Worm (Caenorhabditis elegans) whole organism, L1 larva: ENCODE measurements around the gene C15H11.13.

Experiments
- F16B12.6 ChIP-seq: fragments of 150-350 bp; optimal IDR thresholded peaks from 2 replicates; lab custom pipeline; 2014; ENCODE audit warnings: missing biosample characterization, missing genetic modification characterization
- aha-1 ChIP-seq: fragments of 150-350 bp; optimal IDR thresholded peaks from 2 replicates; lab custom pipeline; 2014; ENCODE audit warnings: missing biosample characterization, missing genetic modification characterization
- aly-2 ChIP-seq: fragments of 150-350 bp; optimal IDR thresholded peaks from 2 replicates; lab custom pipeline; 2014; ENCODE audit warnings: missing biosample characterization, missing genetic modification characterization
- ama-1 ChIP-seq: fragments of 150-350 bp; optimal IDR thresholded peaks from 2 replicates; lab custom pipeline; 2014
- blmp-1 ChIP-seq: fragments of 150-350 bp; optimal IDR thresholded peaks from 2 replicates; lab custom pipeline; 2014; ENCODE audit warnings: missing biosample characterization, missing genetic modification characterization
- ceh-8 ChIP-seq: fragments of 200-800 bp; sonication (Bioruptor generic); optimal IDR thresholded peaks from 2 replicates; lab custom pipeline; 2018; ENCODE audit warnings: mild to moderate bottlenecking, missing genetic modification characterization, moderate library complexity, missing compliant biosample characterization
- ceh-82 ChIP-seq, 3 experiments: fragments of 150-350 bp in 1 of 3; sonication (generic microtip) in 2 of 3; optimal IDR thresholded peaks; 2 replicates each; lab custom pipeline; 2014 to 2017; ENCODE audit warnings: missing biosample characterization in 3 of 3, missing genetic modification characterization in 3 of 3
- ceh-90 ChIP-seq: sonication (generic microtip); optimal IDR thresholded peaks from 2 replicates; lab custom pipeline; 2016; ENCODE audit warnings: missing genetic modification characterization, missing compliant biosample characterization
- dsc-1 ChIP-seq: sonication (generic microtip); optimal IDR thresholded peaks from 2 replicates; lab custom pipeline; 2016; ENCODE audit warnings: mild to moderate bottlenecking, missing genetic modification characterization, missing compliant biosample characterization
- efl-3 ChIP-seq: fragments of 200-800 bp; sonication (Bioruptor generic); optimal IDR thresholded peaks from 2 replicates; lab custom pipeline; 2018; ENCODE audit warnings: mild to moderate bottlenecking, missing genetic modification characterization, missing compliant biosample characterization
- egl-27 ChIP-seq, 2 experiments: fragments of 150-350 bp in 1 of 2; sonication (generic microtip); optimal IDR thresholded peaks; 3 replicates each; lab custom pipeline; 2017 to 2018; ENCODE audit warnings: missing biosample characterization in 2 of 2, missing genetic modification characterization in 2 of 2, missing genetic modification reagents in 2 of 2
- fkh-4 ChIP-seq: sonication (generic microtip); optimal IDR thresholded peaks from 2 replicates; lab custom pipeline; 2016; ENCODE audit warnings: missing compliant biosample characterization, missing genetic modification characterization, borderline replicate concordance
- fos-1 ChIP-seq: fragments of 150-350 bp; optimal IDR thresholded peaks from 2 replicates; lab custom pipeline; 2014; ENCODE audit warnings: missing biosample characterization, missing genetic modification characterization
- grh-1 ChIP-seq: fragments of 200-800 bp; sonication (Bioruptor generic); IDR thresholded peaks from 2 replicates; pipeline ENCODE4 v1.3.6; 2022; ENCODE audit warnings: missing genetic modification reagents, missing genetic modification characterization, missing compliant biosample characterization
- hlh-17 ChIP-seq: fragments of 200-800 bp; sonication (Bioruptor generic); optimal IDR thresholded peaks from 2 replicates; lab custom pipeline; 2018; ENCODE audit warnings: missing genetic modification characterization, mild to moderate bottlenecking, missing compliant biosample characterization, moderate library complexity, borderline replicate concordance
- hpl-2 ChIP-seq: fragments of 150-350 bp; optimal IDR thresholded peaks from 2 replicates; lab custom pipeline; 2014; ENCODE audit warnings: missing biosample characterization, missing genetic modification reagents, missing genetic modification characterization
- irx-1 ChIP-seq: sonication (generic microtip); optimal IDR thresholded peaks from 2 replicates; lab custom pipeline; 2016; ENCODE audit warnings: missing genetic modification characterization, missing compliant biosample characterization
- jun-1 ChIP-seq: fragments of 150-350 bp; optimal IDR thresholded peaks from 2 replicates; lab custom pipeline; 2014; ENCODE audit warnings: missing biosample characterization, missing genetic modification reagents, missing genetic modification characterization
- lin-14 ChIP-seq: fragments of 200-800 bp; sonication (Bioruptor generic); optimal IDR thresholded peaks from 2 replicates; lab custom pipeline; 2018; ENCODE audit warnings: mild to moderate bottlenecking, missing genetic modification characterization, moderate library complexity, missing compliant biosample characterization
- lin-39 ChIP-seq: fragments of 150-350 bp; optimal IDR thresholded peaks from 2 replicates; lab custom pipeline; 2014; ENCODE audit warnings: missing biosample characterization, missing genetic modification reagents, missing genetic modification characterization
- lir-3 ChIP-seq: sonication (generic microtip); optimal IDR thresholded peaks from 2 replicates; lab custom pipeline; 2016; ENCODE audit warnings: mild to moderate bottlenecking, missing genetic modification characterization, moderate library complexity, missing compliant biosample characterization; ENCODE audit not compliant: poor library complexity
- lsy-2 ChIP-seq, 2 experiments: fragments of 150-350 bp; optimal IDR thresholded peaks; 2 replicates each; lab custom pipeline; 2014; ENCODE audit warnings: missing biosample characterization in 2 of 2, missing genetic modification characterization in 2 of 2
- mab-9 ChIP-seq: fragments of 200-800 bp; sonication (Bioruptor generic); IDR thresholded peaks from 2 replicates; pipeline ENCODE4 v1.3.6; 2022; ENCODE audit warnings: missing genetic modification reagents, missing genetic modification characterization, missing compliant biosample characterization
- mef-2 ChIP-seq: fragments of 150-350 bp; optimal IDR thresholded peaks from 2 replicates; lab custom pipeline; 2014; ENCODE audit warnings: missing biosample characterization, missing genetic modification characterization
- mep-1 ChIP-seq: fragments of 150-350 bp; optimal IDR thresholded peaks from 2 replicates; lab custom pipeline; 2014; ENCODE audit warnings: missing biosample characterization, missing genetic modification characterization
- nhr-19 ChIP-seq: fragments of 200-800 bp; sonication (Bioruptor generic); conservative IDR thresholded peaks from 2 replicates; pipeline ENCODE4 v1.3.6; 2022; ENCODE audit warnings: missing genetic modification characterization, missing compliant biosample characterization
- nhr-20 ChIP-seq: sonication (generic microtip); optimal IDR thresholded peaks from 2 replicates; lab custom pipeline; 2016; ENCODE audit warnings: mild to moderate bottlenecking, missing genetic modification characterization, missing compliant biosample characterization
- nhr-237 ChIP-seq: fragments of 150-350 bp; optimal IDR thresholded peaks from 2 replicates; lab custom pipeline; 2014; ENCODE audit warnings: missing biosample characterization, missing genetic modification characterization
- nhr-71 ChIP-seq: sonication (generic microtip); optimal IDR thresholded peaks from 2 replicates; lab custom pipeline; 2016; ENCODE audit warnings: mild to moderate bottlenecking, missing genetic modification characterization, moderate library complexity, missing compliant biosample characterization
- nhr-76 ChIP-seq: sonication (generic microtip); optimal IDR thresholded peaks from 2 replicates; lab custom pipeline; 2017; ENCODE audit warnings: missing biosample characterization, missing genetic modification characterization
- nhr-85 ChIP-seq: sonication (generic microtip); peaks from one replicate; lab custom pipeline; 2016; ENCODE audit warnings: missing genetic modification characterization, inconsistent platforms, missing compliant biosample characterization
- nhr-90 ChIP-seq: sonication (generic microtip); optimal IDR thresholded peaks from 2 replicates; lab custom pipeline; 2016; ENCODE audit warnings: mild to moderate bottlenecking, missing genetic modification characterization, missing compliant biosample characterization; ENCODE audit not compliant: poor library complexity
- pax-3 ChIP-seq: fragments of 200-800 bp; sonication (Bioruptor generic); optimal IDR thresholded peaks from 2 replicates; lab custom pipeline; 2018; ENCODE audit warnings: mild to moderate bottlenecking, missing genetic modification characterization, moderate library complexity, missing compliant biosample characterization
- pqm-1 ChIP-seq: sonication (generic microtip); optimal IDR thresholded peaks from 3 replicates; lab custom pipeline; 2017; ENCODE audit warnings: missing biosample characterization, missing genetic modification characterization
- rnt-1 ChIP-seq: sonication (generic microtip); optimal IDR thresholded peaks from 2 replicates; lab custom pipeline; 2016; ENCODE audit warnings: mild to moderate bottlenecking, missing genetic modification characterization, moderate library complexity, missing compliant biosample characterization
- skn-1 ChIP-seq: fragments of 150-350 bp; optimal IDR thresholded peaks from 2 replicates; lab custom pipeline; 2014; ENCODE audit warnings: missing biosample characterization, missing genetic modification characterization
- unc-62 ChIP-seq: fragments of 150-350 bp; optimal IDR thresholded peaks from 2 replicates; lab custom pipeline; 2014; ENCODE audit warnings: missing biosample characterization, missing genetic modification reagents, missing genetic modification characterization
- unc-86 ChIP-seq: sonication (generic microtip); optimal IDR thresholded peaks from 2 replicates; lab custom pipeline; 2016; ENCODE audit warnings: missing genetic modification characterization, missing compliant biosample characterization
- unc-98 ChIP-seq: fragments of 200-800 bp; sonication (Bioruptor generic); IDR thresholded peaks from 2 replicates; pipeline ENCODE4 v1.3.6; 2022; ENCODE audit warnings: missing genetic modification characterization, missing compliant biosample characterization
- zag-1 ChIP-seq: fragments of 150-350 bp; optimal IDR thresholded peaks from 2 replicates; lab custom pipeline; 2014; ENCODE audit warnings: missing biosample characterization, missing genetic modification characterization
- zip-4 ChIP-seq: fragments of 200-800 bp; sonication (Bioruptor generic); optimal IDR thresholded peaks from 2 replicates; lab custom pipeline; 2018; ENCODE audit warnings: mild to moderate bottlenecking, missing genetic modification characterization, moderate library complexity, missing compliant biosample characterization

C15H11.13 gene

DNA sequence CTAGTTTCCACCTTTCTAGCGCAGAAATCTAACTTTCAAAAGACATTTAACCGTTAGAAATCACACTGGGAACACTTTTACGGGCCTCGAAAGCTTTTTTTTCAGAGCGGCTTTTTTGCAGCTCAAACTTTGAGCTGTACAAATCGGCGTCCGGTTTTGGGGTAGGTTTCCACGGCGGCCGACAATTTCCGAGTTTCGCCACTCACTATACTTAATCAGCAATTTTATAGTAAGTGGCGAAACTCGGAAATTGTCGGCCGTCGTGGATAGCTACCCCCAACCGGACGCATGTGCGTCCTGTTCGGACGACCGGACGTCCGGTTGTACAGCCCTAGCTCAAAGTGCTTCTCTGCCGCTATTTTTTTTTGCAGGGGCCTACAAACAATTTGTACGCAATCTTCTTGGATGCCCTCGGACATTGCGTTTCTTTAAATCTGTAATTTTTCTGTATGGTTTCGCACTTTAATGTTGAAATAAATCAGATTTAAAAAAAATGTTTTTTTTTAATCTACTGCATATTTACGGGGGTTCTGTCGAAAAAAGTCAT lies 1.4 kb downstream of the C15H11.13 start:
- TF ChIP-seq jun-1 (tag; lab: Kevin White, UChicago) (no peak), hlh-17 (GFP tag; lab: Kevin White, UChicago) (no peak), unc-62 (no peak), fos-1 (tag; lab: Kevin White, UChicago) (no peak), ama-1 (no peak), rnt-1 (tag; lab: Kevin White, UChicago) (no peak), skn-1 (tag; lab: Kevin White, UChicago) (no peak), hpl-2 (GFP tag; lab: Kevin White, UChicago) (no peak), F16B12.6 (tag; lab: Kevin White, UChicago) (no peak), mef-2 (tag; lab: Kevin White, UChicago) (no peak), irx-1 (no peak), aha-1 (tag; lab: Kevin White, UChicago) (no peak), nhr-237 (no peak), lir-3 (tag; lab: Kevin White, UChicago) (no peak), efl-3 (GFP tag; lab: Kevin White, UChicago) (no peak), zip-4 (no peak), zag-1 (tag; lab: Kevin White, UChicago) (no peak), mab-9 (GFP tag; lab: Robert Waterston, UW) (no peak), aly-2 (no peak)

DNA sequence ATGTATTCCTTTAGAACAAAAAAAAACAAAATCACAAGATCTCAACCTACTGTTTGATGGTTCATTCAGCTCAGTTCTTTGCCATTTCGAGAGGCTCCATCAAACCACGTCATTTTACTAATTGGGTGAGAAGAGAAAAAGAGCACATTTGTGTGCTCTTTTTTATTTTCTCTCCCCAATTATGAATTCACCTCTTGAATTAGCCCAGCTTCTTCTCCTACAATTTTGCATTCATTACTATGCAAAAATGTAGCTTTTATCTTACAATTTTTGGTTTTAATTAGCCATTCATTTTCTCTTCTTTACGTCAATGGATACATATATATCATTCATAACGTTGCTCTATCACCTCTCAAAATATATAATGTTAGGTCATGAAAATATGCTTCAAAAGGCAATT lies 10.8 kb downstream of the C15H11.13 start:
- TF ChIP-seq F16B12.6 (tag; lab: Kevin White, UChicago), result no peak
- TF ChIP-seq lin-14 (GFP tag; lab: Kevin White, UChicago), result peak; percentile 48
- no peak for TF ChIP-seq nhr-20
- TF ChIP-seq nhr-90 (tag; lab: Kevin White, UChicago), result no peak
- TF ChIP-seq efl-3 (GFP tag; lab: Kevin White, UChicago), result no peak
- no peak for TF ChIP-seq mep-1 (tag; lab: Kevin White, UChicago)
- TF ChIP-seq aha-1 (tag; lab: Kevin White, UChicago), result no peak
- no peak for TF ChIP-seq unc-98 (GFP tag; lab: Robert Waterston, UW)
- no peak for TF ChIP-seq blmp-1
- TF ChIP-seq nhr-76, result no peak
- TF ChIP-seq hlh-17 (GFP tag; lab: Kevin White, UChicago), result no peak
- TF ChIP-seq egl-27 (tag; optimal IDR thresholded peaks at IDR 0.05; lab: Kevin White, UChicago), result no peak
- TF ChIP-seq dsc-1 (tag; lab: Kevin White, UChicago), result no peak
- TF ChIP-seq pax-3 (tag; lab: Kevin White, UChicago), result peak; percentile 5
- TF ChIP-seq nhr-85 (tag; lab: Kevin White, UChicago), result no peak
- no peak for TF ChIP-seq unc-86
- TF ChIP-seq nhr-19 (GFP tag; lab: Robert Waterston, UW), result no peak
- no peak for TF ChIP-seq grh-1 (GFP tag; lab: Robert Waterston, UW)
- no peak for TF ChIP-seq nhr-237
- TF ChIP-seq zag-1 (tag; lab: Kevin White, UChicago), result no peak
- TF ChIP-seq pqm-1, result no peak
- TF ChIP-seq lin-39, result no peak
- peak; percentile 11 for TF ChIP-seq nhr-71 (tag; lab: Kevin White, UChicago)
- TF ChIP-seq ceh-90 (tag; lab: Kevin White, UChicago), result no peak
- TF ChIP-seq ceh-8 (GFP tag; lab: Kevin White, UChicago), result peak; percentile 90
- TF ChIP-seq unc-62, result no peak
- no peak for TF ChIP-seq ceh-82 (tag; optimal IDR thresholded peaks at IDR 0.05; lab: Kevin White, UChicago)
- TF ChIP-seq lsy-2 (tag; optimal IDR thresholded peaks at IDR 0.05; lab: Kevin White, UChicago), result no peak
- no peak for TF ChIP-seq fkh-4 (tag; lab: Kevin White, UChicago)
